2 worm cellular contexts compared by ENCODE assay signal in the genomic region with DNA sequence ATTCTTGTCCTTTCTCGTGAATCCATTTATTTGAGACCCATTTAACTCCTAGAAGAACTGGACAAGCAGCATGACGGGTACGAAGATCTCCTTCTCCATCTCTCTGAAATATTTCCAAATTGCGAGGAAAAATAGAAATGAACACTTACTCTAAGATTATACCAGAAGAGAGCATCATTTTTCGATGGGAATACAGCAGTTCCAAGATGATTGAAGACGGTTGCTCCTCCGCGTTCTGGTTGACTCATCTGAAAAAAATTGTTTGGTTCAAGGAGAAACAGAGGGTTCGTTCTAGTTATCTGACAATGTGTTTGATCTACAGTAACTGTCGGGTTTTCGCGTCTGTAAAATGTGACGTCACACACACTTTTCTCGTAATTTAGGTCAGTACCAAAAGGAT.
TF ChIP-seq lines count a peak whose summit lies in the region.

No protein-coding gene starts in this region.

TF ChIP-seq in whole organism, L3 larva, 47 proteins besides CTCF, POLR2A, EP300 and RAD21:
- TF ChIP-seq nhr-28 (tag; optimal IDR thresholded peaks at IDR 0.05; lab: Kevin White, UChicago) (no peak), ama-1 (optimal IDR thresholded peaks at IDR 0.05; lab: Kevin White, UChicago) (peak; percentile 88)

TF ChIP-seq in whole organism, L4 larva, 104 proteins besides CTCF, POLR2A, EP300 and RAD21:
- TF ChIP-seq daf-19 (GFP tag; conservative IDR thresholded peaks at IDR 0.05; lab: Robert Waterston, UW) (no peak), php-3 (GFP tag; IDR thresholded peaks at IDR 0.05; lab: Robert Waterston, UW) (peak; percentile 42; the same call in 1 of the 2 replicates), R02D3.7 (tag; optimal IDR thresholded peaks at IDR 0.05; lab: Kevin White, UChicago) (no peak), madf-5 (GFP tag; IDR thresholded peaks at IDR 0.05; lab: Robert Waterston, UW) (no peak), F49E8.2 (tag; optimal IDR thresholded peaks at IDR 0.05; lab: Kevin White, UChicago; ENCODE audit: borderline replicate concordance) (no peak), nhr-28 (tag; optimal IDR thresholded peaks at IDR 0.05; lab: Kevin White, UChicago) (no peak), zfp-2 (tag; optimal IDR thresholded peaks at IDR 0.05; lab: Kevin White, UChicago) (no peak), arid-1 (GFP tag; conservative IDR thresholded peaks at IDR 0.05; lab: Robert Waterston, UW) (0 out of 2 replicates have a peak, but pooled peaks have one; percentile 7), fos-1 (tag; optimal IDR thresholded peaks at IDR 0.05; lab: Kevin White, UChicago) (no peak), Y75B8A.6 (GFP tag; IDR thresholded peaks at IDR 0.05; lab: Robert Waterston, UW) (no peak), madf-9 (GFP tag; conservative IDR thresholded peaks at IDR 0.05; lab: Robert Waterston, UW) (no peak), snpc-1.2 (GFP tag; IDR thresholded peaks at IDR 0.05; lab: Robert Waterston, UW) (no peak), dmd-6 (GFP tag; IDR thresholded peaks at IDR 0.05; lab: Robert Waterston, UW) (no peak), nhr-42 (GFP tag; IDR thresholded peaks at IDR 0.05; lab: Robert Waterston, UW) (no peak), T26A8.4 (GFP tag; IDR thresholded peaks at IDR 0.05; lab: Robert Waterston, UW) (peak; percentile 65), egl-43 (GFP tag; IDR thresholded peaks at IDR 0.05; lab: Robert Waterston, UW) (0 out of 2 replicates have a peak, but pooled peaks have one; percentile 4)
